Fruit fly (Drosophila melanogaster): Measurements from ENCODE around the gene Scamp.

dm6 chrX:15495600-15496379 is 46.1 kb upstream of the Scamp start:
- no peak for TF ChIP-seq pad (GFP tag; optimal IDR thresholded peaks at IDR 0.05)
- no peak for TF ChIP-seq ovo (GFP tag; optimal IDR thresholded peaks at IDR 0.05)
- TF ChIP-seq bab1 (GFP tag; optimal IDR thresholded peaks at IDR 0.05) = no peak
- TF ChIP-seq CG5204 (GFP tag; optimal IDR thresholded peaks at IDR 0.05) = no peak
- no peak for TF ChIP-seq toe (GFP tag; optimal IDR thresholded peaks at IDR 0.05)
- TF ChIP-seq Mnt (GFP tag; optimal IDR thresholded peaks at IDR 0.05) = no peak
- TF ChIP-seq cic (GFP tag; optimal IDR thresholded peaks at IDR 0.05) = no peak
- TF ChIP-seq CG12768 (GFP tag; optimal IDR thresholded peaks at IDR 0.05) = no peak
- TF ChIP-seq kay (GFP tag; ENCODE audit: borderline replicate concordance) = no peak
- no peak for TF ChIP-seq Clk (GFP tag; optimal IDR thresholded peaks at IDR 0.05)

Measured in whole organism, adult.